Fruit fly (Drosophila melanogaster) whole organism, embryonic: ENCODE results near the gene Snx6.
A peak's percentile ranks its signal among the peaks of the same experiment; 100 is the strongest.

Experiments used
- Ada2b ChIP-seq: fragments of 200-800 bp; sonication (Bioruptor generic); IDR thresholded peaks from 2 replicates; pipeline ENCODE4 v1.3.6; 2022; ENCODE audit warnings: missing biosample characterization, missing genetic modification characterization
- Asciz ChIP-seq: fragments of 200-800 bp; sonication (Bioruptor generic); optimal IDR thresholded peaks from 2 replicates; lab custom pipeline; 2017; ENCODE audit warnings: missing biosample characterization, mild to moderate bottlenecking, missing genetic modification characterization, missing genetic modification reagents
- Atf-2 ChIP-seq: fragments of 200-800 bp; sonication (Bioruptor generic); optimal IDR thresholded peaks from 2 replicates; lab custom pipeline; 2016; ENCODE audit warnings: missing biosample characterization, missing genetic modification characterization
- CG10979 ChIP-seq: fragments of 200-800 bp; sonication (Bioruptor generic); optimal IDR thresholded peaks from 2 replicates; lab custom pipeline; 2018; ENCODE audit warnings: missing biosample characterization, mild to moderate bottlenecking, missing genetic modification characterization, moderate library complexity
- CG11695 ChIP-seq: fragments of 200-800 bp; sonication (Bioruptor generic); IDR thresholded peaks from 3 replicates; pipeline ENCODE4 v1.3.6; 2022; ENCODE audit warnings: missing biosample characterization, missing genetic modification characterization
- CG12391 ChIP-seq: fragments of 200-800 bp; sonication (Bioruptor generic); optimal IDR thresholded peaks from 3 replicates; lab custom pipeline; 2018; ENCODE audit warnings: missing biosample characterization, mild to moderate bottlenecking, missing genetic modification characterization, moderate library complexity
- CG13775 ChIP-seq: fragments of 200-800 bp; sonication (Bioruptor generic); optimal IDR thresholded peaks from 3 replicates; lab custom pipeline; 2017; ENCODE audit warnings: missing biosample characterization, mild to moderate bottlenecking, missing genetic modification characterization
- CG17912 ChIP-seq: fragments of 200-800 bp; sonication (Bioruptor generic); optimal IDR thresholded peaks from 2 replicates; lab custom pipeline; 2018; ENCODE audit warnings: missing biosample characterization, mild to moderate bottlenecking, missing genetic modification characterization
- CG18262 ChIP-seq: fragments of 200-800 bp; optimal IDR thresholded peaks from 3 replicates; lab custom pipeline; 2019; ENCODE audit warnings: missing biosample characterization, mild to moderate bottlenecking, missing genetic modification characterization, moderate library complexity
- CG30403 ChIP-seq: fragments of 200-800 bp; sonication (Bioruptor generic); optimal IDR thresholded peaks from 3 replicates; lab custom pipeline; 2016; ENCODE audit warnings: missing biosample characterization, missing genetic modification characterization
- CG32532 ChIP-seq: fragments of 200-800 bp; sonication (Bioruptor generic); IDR thresholded peaks from 2 replicates; pipeline ENCODE4 v1.3.6; 2022; ENCODE audit warnings: missing biosample characterization, missing genetic modification characterization
- CG32772 ChIP-seq: fragments of 200-800 bp; sonication (Bioruptor generic); IDR thresholded peaks from 2 replicates; pipeline ENCODE4 v1.3.6; 2022; ENCODE audit warnings: missing biosample characterization, missing genetic modification characterization
- CG3726 ChIP-seq: fragments of 200-800 bp; sonication (Bioruptor generic); IDR thresholded peaks from 3 replicates; pipeline ENCODE4, ENCODE4 v1.3.6; 2022; ENCODE audit warnings: missing biosample characterization, missing genetic modification characterization
- CG6654 ChIP-seq: fragments of 200-800 bp; sonication (Bioruptor generic); optimal IDR thresholded peaks from 2 replicates; lab custom pipeline; 2017; ENCODE audit warnings: missing biosample characterization, mild to moderate bottlenecking, missing genetic modification characterization
- CG6813 ChIP-seq: fragments of 200-800 bp; sonication (Bioruptor generic); optimal IDR thresholded peaks from 2 replicates; lab custom pipeline; 2017; ENCODE audit warnings: missing biosample characterization, missing genetic modification characterization, mild to moderate bottlenecking, moderate library complexity, missing genetic modification reagents
- CG7357 ChIP-seq: fragments of 200-800 bp; sonication (Bioruptor generic); IDR thresholded peaks from 3 replicates; pipeline ENCODE4 v1.3.6; 2022; ENCODE audit warnings: missing biosample characterization, missing genetic modification characterization
- CG7786 ChIP-seq: fragments of 200-800 bp; sonication (Bioruptor generic); optimal IDR thresholded peaks from 2 replicates; lab custom pipeline; 2016; ENCODE audit warnings: missing biosample characterization, missing genetic modification characterization
- D ChIP-seq, 2 experiments: fragments of 200-800 bp in 1 of 2; fragments of >200 bp in 1 of 2; sonication (Bioruptor generic) in 1 of 2; optimal IDR thresholded peaks; 2 replicates in 1 of 2; 3 replicates in 1 of 2; lab custom pipeline; 2017; ENCODE audit warnings: mild to moderate bottlenecking in 1 of 2, missing biosample characterization in 1 of 2, missing genetic modification characterization in 1 of 2, missing genetic modification reagents in 1 of 2
- Dip3 ChIP-seq: fragments of 200-800 bp; sonication (Bioruptor generic); optimal IDR thresholded peaks from 3 replicates; lab custom pipeline; 2016; ENCODE audit warnings: missing biosample characterization, missing genetic modification characterization
- Ets97D ChIP-seq: fragments of 200-800 bp; sonication (Bioruptor generic); optimal IDR thresholded peaks from 3 replicates; lab custom pipeline; 2016; ENCODE audit warnings: missing biosample characterization, missing genetic modification characterization
- Hr51 ChIP-seq, 2 experiments: fragments of 200-800 bp; sonication (Bioruptor generic); optimal IDR thresholded peaks; 2 replicates in 1 of 2; 3 replicates in 1 of 2; lab custom pipeline; 2016 to 2018; ENCODE audit warnings: missing biosample characterization in 2 of 2, missing genetic modification characterization in 2 of 2, mild to moderate bottlenecking in 1 of 2, moderate library complexity in 1 of 2
- MBD-R2 ChIP-seq: fragments of 200-800 bp; sonication (Bioruptor generic); IDR thresholded peaks from 2 replicates; pipeline ENCODE4 v1.3.6; 2022; ENCODE audit warnings: missing biosample characterization, missing genetic modification characterization
- Oli ChIP-seq: fragments of 200-800 bp; sonication (Bioruptor generic); optimal IDR thresholded peaks from 2 replicates; lab custom pipeline; 2018; ENCODE audit warnings: missing biosample characterization, mild to moderate bottlenecking, missing genetic modification characterization, moderate library complexity
- Pdp1 ChIP-seq, 2 experiments: fragments of 200-800 bp; sonication (Bioruptor generic); optimal IDR thresholded peaks; 3 replicates each; lab custom pipeline; 2016; ENCODE audit warnings: missing biosample characterization in 2 of 2, missing genetic modification characterization in 2 of 2, mild to moderate bottlenecking in 1 of 2, moderate library complexity in 1 of 2
- Ptx1 ChIP-seq: fragments of 200-800 bp; sonication (Bioruptor generic); IDR thresholded peaks from 2 replicates; pipeline ENCODE4 v1.3.6; 2022; ENCODE audit warnings: missing biosample characterization, missing genetic modification characterization
- Sox102F ChIP-seq: fragments of 200-800 bp; sonication (Bioruptor generic); optimal IDR thresholded peaks from 2 replicates; lab custom pipeline; 2018; ENCODE audit warnings: missing biosample characterization, mild to moderate bottlenecking, missing genetic modification characterization, moderate library complexity
- Spps ChIP-seq: fragments of 200-800 bp; sonication (Bioruptor generic); optimal IDR thresholded peaks from 2 replicates; lab custom pipeline; 2018; ENCODE audit warnings: missing biosample characterization, mild to moderate bottlenecking, missing genetic modification characterization
- dmrt99B ChIP-seq: fragments of 200-800 bp; sonication (Bioruptor generic); optimal IDR thresholded peaks from 2 replicates; lab custom pipeline; 2018; ENCODE audit warnings: missing biosample characterization, mild to moderate bottlenecking, missing genetic modification characterization, moderate library complexity
- ems ChIP-seq: fragments of 200-800 bp; sonication (Bioruptor generic); optimal IDR thresholded peaks from 3 replicates; lab custom pipeline; 2016; ENCODE audit warnings: missing biosample characterization, missing genetic modification characterization
- fd64A ChIP-seq: fragments of 200-800 bp; sonication (Bioruptor generic); optimal IDR thresholded peaks from 3 replicates; lab custom pipeline; 2018; ENCODE audit warnings: missing biosample characterization, mild to moderate bottlenecking, missing genetic modification characterization
- fd96Cb ChIP-seq: fragments of 200-800 bp; sonication (Bioruptor generic); optimal IDR thresholded peaks from 2 replicates; lab custom pipeline; 2018; ENCODE audit warnings: missing biosample characterization, mild to moderate bottlenecking, missing genetic modification characterization, moderate library complexity
- gem ChIP-seq: fragments of 200-800 bp; sonication (Bioruptor generic); optimal IDR thresholded peaks from 2 replicates; lab custom pipeline; 2019; ENCODE audit warnings: missing biosample characterization, mild to moderate bottlenecking, missing genetic modification characterization, moderate library complexity
- lbe ChIP-seq: fragments of 200-800 bp; sonication (Bioruptor generic); optimal IDR thresholded peaks from 2 replicates; lab custom pipeline; 2016; ENCODE audit warnings: missing biosample characterization, mild to moderate bottlenecking, missing genetic modification characterization
- nmo ChIP-seq: fragments of 200-800 bp; sonication (Bioruptor generic); optimal IDR thresholded peaks from 2 replicates; lab custom pipeline; 2018; ENCODE audit warnings: missing biosample characterization, mild to moderate bottlenecking, missing genetic modification characterization, moderate library complexity
- nom ChIP-seq: fragments of 200-800 bp; sonication (Bioruptor generic); optimal IDR thresholded peaks from 2 replicates; lab custom pipeline; 2017; ENCODE audit warnings: missing biosample characterization, missing genetic modification characterization, mild to moderate bottlenecking, moderate library complexity, missing genetic modification reagents
- pan ChIP-seq, 4 experiments: fragments of >200 bp in 3 of 4; fragments of 200-800 bp in 1 of 4; sonication (Bioruptor generic) in 1 of 4; optimal IDR thresholded peaks in 3 of 4; IDR thresholded peaks in 1 of 4; 2 replicates each; pipeline versions ENCODE4 v1.3.6 to Lab custom; 2017 to 2022; ENCODE audit warnings: missing biosample characterization in 2 of 4, missing genetic modification characterization in 2 of 4, mixed read lengths in 1 of 4
- pnt ChIP-seq: fragments of 200-800 bp; sonication (Bioruptor generic); optimal IDR thresholded peaks from 3 replicates; lab custom pipeline; 2016; ENCODE audit warnings: missing biosample characterization, missing genetic modification characterization
- sim ChIP-seq: fragments of 200-800 bp; sonication (Bioruptor generic); IDR thresholded peaks from 2 replicates; pipeline ENCODE4 v1.3.6; 2022; ENCODE audit warnings: missing biosample characterization, missing genetic modification characterization
- zfh1 ChIP-seq: fragments of 200-800 bp; sonication (Bioruptor generic); IDR thresholded peaks from 3 replicates; pipeline ENCODE4 v1.3.6; 2022; ENCODE audit warnings: missing biosample characterization, missing genetic modification characterization
- zfh2 ChIP-seq: fragments of 200-800 bp; sonication (Bioruptor generic); optimal IDR thresholded peaks from 2 replicates; lab custom pipeline; 2016; ENCODE audit warnings: missing biosample characterization, missing genetic modification characterization

The Snx6 gene

DNA sequence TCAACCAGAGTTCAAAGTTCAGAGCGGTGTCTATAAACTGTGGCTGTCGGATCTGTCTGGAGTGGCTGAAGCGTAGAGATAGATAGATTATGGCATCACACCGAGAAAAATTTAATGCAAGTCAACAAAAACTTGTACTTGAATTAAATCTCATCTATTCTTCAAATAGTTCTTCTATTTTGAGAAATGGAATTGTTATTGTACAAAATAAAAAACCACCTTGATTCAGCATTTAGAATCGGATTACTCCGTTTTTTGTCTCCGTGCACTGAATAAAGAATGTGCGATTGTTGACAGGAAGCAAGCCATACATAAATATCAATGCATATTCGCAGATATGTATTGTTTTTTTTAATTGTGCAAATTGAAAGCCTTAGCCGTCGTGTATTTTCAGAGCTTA, 9.1 kb upstream of the Snx6 start (continued):
- TF ChIP-seq CG7786 (GFP tag; lab: Kevin White, UChicago): no peak
- no peak for TF ChIP-seq fd64A (GFP tag; lab: Kevin White, UChicago)
- TF ChIP-seq Ets97D: no peak
- TF ChIP-seq Atf-2: peak; percentile 19
- TF ChIP-seq CG32772 (GFP tag; lab: Robert Waterston, UW): no peak
- no peak for TF ChIP-seq D (optimal IDR thresholded peaks at IDR 0.05; lab: Kevin White, UChicago)
- TF ChIP-seq D (GFP tag; optimal IDR thresholded peaks at IDR 0.05; lab: Kevin White, UChicago): no peak
- TF ChIP-seq CG3726: 0 out of 3 replicates have a peak, but pooled peaks have one; percentile 54
- peak; percentile 33 for TF ChIP-seq Sox102F (GFP tag; lab: Kevin White, UChicago)
- peak; percentile 18 for TF ChIP-seq ems (GFP tag; lab: Kevin White, UChicago)
- TF ChIP-seq CG17912: no peak
- peak; percentile 10 for TF ChIP-seq CG13775
- peak; percentile 11 for TF ChIP-seq CG30403 (GFP tag; lab: Kevin White, UChicago)
- peak; percentile 56 for TF ChIP-seq gem
- no peak for TF ChIP-seq Asciz (GFP tag; lab: Kevin White, UChicago)
- no peak for TF ChIP-seq Spps (tag; lab: Kevin White, UChicago)
- TF ChIP-seq Dip3: peak; percentile 11
- TF ChIP-seq Ptx1: peak; percentile 64
- TF ChIP-seq pnt (GFP tag; lab: Kevin White, UChicago): peak; percentile 14
- TF ChIP-seq Ada2b (GFP tag; lab: Robert Waterston, UW): peak; percentile 61; the same call in 1 of the 2 replicates
- TF ChIP-seq CG7357 (GFP tag; lab: Robert Waterston, UW): peak; percentile 33; the same call in 1 of the 3 replicates
- peak; percentile 44; the same call in 1 of the 3 replicates for TF ChIP-seq CG11695 (GFP tag; lab: Robert Waterston, UW)
- TF ChIP-seq CG18262 (tag; lab: Kevin White, UChicago): peak; percentile 30
- peak; percentile 13 for TF ChIP-seq fd96Cb (tag; lab: Kevin White, UChicago)
- TF ChIP-seq CG10979: peak; percentile 27
- no peak for TF ChIP-seq CG6654
- peak; percentile 38 for TF ChIP-seq CG12391
- TF ChIP-seq pan (optimal IDR thresholded peaks at IDR 0.05; lab: Kevin White, UChicago): no peak
- TF ChIP-seq pan (GFP tag; optimal IDR thresholded peaks at IDR 0.05 in 1 of 2, IDR thresholded peaks at IDR 0.05 in 1 of 2): peak in 1 of 2 experiments; percentile 69
- peak; percentile 11; the same call in 1 of the 2 replicates for TF ChIP-seq MBD-R2 (GFP tag; lab: Robert Waterston, UW)
- no peak for TF ChIP-seq dmrt99B (tag; lab: Kevin White, UChicago)
- peak; percentile 32 for TF ChIP-seq nmo (GFP tag; lab: Kevin White, UChicago)
- peak; percentile 46; the same call in 1 of the 2 replicates for TF ChIP-seq CG32532 (GFP tag; lab: Robert Waterston, UW)
- TF ChIP-seq zfh1: peak; percentile 57; the same call in 2 of the 3 replicates
- TF ChIP-seq nom (GFP tag; lab: Kevin White, UChicago): peak; percentile 11
- TF ChIP-seq zfh2 (GFP tag; lab: Kevin White, UChicago): peak; percentile 21
- TF ChIP-seq Pdp1 (GFP tag; optimal IDR thresholded peaks at IDR 0.05; lab: Kevin White, UChicago): peak in 1 of 2 experiments; percentile 76
- TF ChIP-seq Oli (tag; lab: Kevin White, UChicago): peak; percentile 31
- TF ChIP-seq sim (GFP tag; lab: Robert Waterston, UW): 0 out of 2 replicates have a peak, but pooled peaks have one; percentile 20
- TF ChIP-seq Hr51 (GFP tag; optimal IDR thresholded peaks at IDR 0.05; lab: Kevin White, UChicago): peak in 1 of 2 experiments; percentile 35
- no peak for TF ChIP-seq CG6813 (GFP tag; lab: Kevin White, UChicago)
- TF ChIP-seq lbe (GFP tag; lab: Kevin White, UChicago): peak; percentile 42
